Worm (Caenorhabditis elegans) whole organism, L2 larva: Measurements from ENCODE around the gene zyg-1.
"Not testable (repeated sequence)": the region's sequence is repeated elsewhere in the genome, so short reads cannot be mapped to it uniquely, and the experiment has no call there.

Experiments used
- C34F6.9 ChIP-seq: fragments of 150-350 bp; optimal IDR thresholded peaks from 2 replicates; lab custom pipeline; 2014; ENCODE audit warnings: missing biosample characterization, missing genetic modification characterization
- R02D3.7 ChIP-seq: fragments of 150-350 bp; optimal IDR thresholded peaks from 2 replicates; lab custom pipeline; 2014; ENCODE audit warnings: missing biosample characterization, missing genetic modification characterization
- ZK546.5 ChIP-seq: sonication (generic microtip); optimal IDR thresholded peaks from 2 replicates; lab custom pipeline; 2017; ENCODE audit warnings: missing biosample characterization, missing genetic modification characterization
- alr-1 ChIP-seq: fragments of 150-350 bp; optimal IDR thresholded peaks from 2 replicates; lab custom pipeline; 2014; ENCODE audit warnings: missing biosample characterization, missing genetic modification characterization
- aly-2 ChIP-seq: fragments of 150-350 bp; optimal IDR thresholded peaks from 2 replicates; lab custom pipeline; 2014; ENCODE audit warnings: missing biosample characterization, missing genetic modification characterization
- ceh-82 ChIP-seq: fragments of 150-350 bp; optimal IDR thresholded peaks from 2 replicates; lab custom pipeline; 2014; ENCODE audit warnings: missing biosample characterization, missing genetic modification characterization
- egl-27 ChIP-seq: sonication (generic microtip); optimal IDR thresholded peaks from 3 replicates; lab custom pipeline; 2017; ENCODE audit warnings: missing biosample characterization, missing genetic modification reagents, missing genetic modification characterization
- fos-1 ChIP-seq: fragments of 150-350 bp; optimal IDR thresholded peaks from 2 replicates; lab custom pipeline; 2014; ENCODE audit warnings: missing biosample characterization, missing genetic modification characterization
- gmeb-1 ChIP-seq: fragments of 150-350 bp; optimal IDR thresholded peaks from 2 replicates; lab custom pipeline; 2014; ENCODE audit warnings: missing biosample characterization, missing genetic modification characterization
- lin-13 ChIP-seq: fragments of 150-350 bp; optimal IDR thresholded peaks from 2 replicates; lab custom pipeline; 2014; ENCODE audit warnings: missing biosample characterization, missing genetic modification reagents, missing genetic modification characterization
- lsy-2 ChIP-seq, 2 experiments: fragments of 150-350 bp in 1 of 2; sonication (generic microtip) in 1 of 2; optimal IDR thresholded peaks; 2 replicates each; lab custom pipeline; 2014 to 2017; ENCODE audit warnings: missing biosample characterization in 2 of 2, missing genetic modification characterization in 2 of 2
- mab-5 ChIP-seq: fragments of 150-350 bp; optimal IDR thresholded peaks from 2 replicates; lab custom pipeline; 2014; ENCODE audit warnings: missing biosample characterization, missing genetic modification characterization
- mbf-1 ChIP-seq: sonication (generic microtip); optimal IDR thresholded peaks from 2 replicates; lab custom pipeline; 2017; ENCODE audit warnings: missing biosample characterization, missing genetic modification characterization
- nhr-10 ChIP-seq: sonication (generic microtip); optimal IDR thresholded peaks from 2 replicates; lab custom pipeline; 2017; ENCODE audit warnings: missing biosample characterization, missing genetic modification characterization
- nhr-11 ChIP-seq: fragments of 150-350 bp; optimal IDR thresholded peaks from 2 replicates; lab custom pipeline; 2014; ENCODE audit warnings: missing biosample characterization, missing genetic modification characterization
- nhr-12 ChIP-seq: fragments of 150-350 bp; optimal IDR thresholded peaks from 2 replicates; lab custom pipeline; 2014; ENCODE audit warnings: missing biosample characterization, missing genetic modification characterization
- nhr-129 ChIP-seq: fragments of 150-350 bp; optimal IDR thresholded peaks from 2 replicates; lab custom pipeline; 2014; ENCODE audit warnings: missing biosample characterization, missing genetic modification characterization
- nhr-21 ChIP-seq: fragments of 150-350 bp; optimal IDR thresholded peaks from 2 replicates; lab custom pipeline; 2014; ENCODE audit warnings: missing biosample characterization, missing genetic modification characterization
- nhr-23 ChIP-seq: fragments of 150-350 bp; optimal IDR thresholded peaks from 2 replicates; lab custom pipeline; 2014; ENCODE audit warnings: missing biosample characterization, missing genetic modification reagents, missing genetic modification characterization
- nhr-237 ChIP-seq: fragments of 150-350 bp; optimal IDR thresholded peaks from 2 replicates; lab custom pipeline; 2014; ENCODE audit warnings: missing biosample characterization, missing genetic modification characterization
- nhr-25 ChIP-seq: fragments of 150-350 bp; sonication (generic microtip); optimal IDR thresholded peaks from 3 replicates; lab custom pipeline; 2014; ENCODE audit warnings: missing biosample characterization, missing genetic modification characterization
- nhr-77 ChIP-seq: fragments of 150-350 bp; optimal IDR thresholded peaks from 2 replicates; lab custom pipeline; 2014; ENCODE audit warnings: missing biosample characterization, missing genetic modification characterization
- sem-4 ChIP-seq: fragments of 150-350 bp; optimal IDR thresholded peaks from 2 replicates; lab custom pipeline; 2014; ENCODE audit warnings: missing biosample characterization, missing genetic modification reagents, missing genetic modification characterization
- skn-1 ChIP-seq: sonication (generic microtip); optimal IDR thresholded peaks from 2 replicates; lab custom pipeline; 2017; ENCODE audit warnings: missing biosample characterization, missing genetic modification characterization
- sma-9 ChIP-seq, 2 experiments: fragments of 150-350 bp in 1 of 2; sonication (generic microtip) in 1 of 2; optimal IDR thresholded peaks; 2 replicates each; lab custom pipeline; 2014 to 2016; ENCODE audit warnings: missing genetic modification characterization in 2 of 2, mild to moderate bottlenecking in 1 of 2, missing biosample characterization in 1 of 2, missing compliant biosample characterization in 1 of 2, missing genetic modification reagents in 1 of 2, moderate library complexity in 1 of 2
- snpc-4 ChIP-seq: fragments of 150-350 bp; optimal IDR thresholded peaks from 2 replicates; lab custom pipeline; 2014; ENCODE audit warnings: missing biosample characterization, missing genetic modification characterization
- ztf-1 ChIP-seq: fragments of 200-800 bp; sonication (Bioruptor generic); conservative IDR thresholded peaks from 2 replicates; pipeline ENCODE4 v1.3.6; 2022; ENCODE audit warnings: missing genetic modification characterization, missing compliant biosample characterization
- ztf-11 ChIP-seq: sonication (generic microtip); optimal IDR thresholded peaks from 2 replicates; lab custom pipeline; 2017; ENCODE audit warnings: missing biosample characterization, missing genetic modification characterization
- ztf-4 ChIP-seq: fragments of 150-350 bp; optimal IDR thresholded peaks from 2 replicates; lab custom pipeline; 2014; ENCODE audit warnings: missing biosample characterization, missing genetic modification characterization

zyg-1 gene

ce11 chrII:5630851-5631401 lies 18.6 kb upstream of the zyg-1 start, which contains the start of the genes F59E12.6 and npl-4.1:
F59E12.6 (minus strand) TSS chrII:5630951.
npl-4.1 (plus strand) TSS chrII:5631351.
- TF ChIP-seq alr-1, nhr-12, R02D3.7 (tag; lab: Kevin White, UChicago): not testable (repeated sequence)

- no peak for TF ChIP-seq alr-1 (tag; lab: Kevin White, UChicago)
- TF ChIP-seq C34F6.9 (tag; lab: Kevin White, UChicago) = peak; percentile 60
- no peak for TF ChIP-seq nhr-10 (tag; lab: Kevin White, UChicago)
- TF ChIP-seq gmeb-1 (tag; lab: Kevin White, UChicago) = peak; percentile 13
- no peak for TF ChIP-seq ZK546.5 (tag; lab: Kevin White, UChicago)
- TF ChIP-seq, all 48 proteins: peak for 2
Measured at ce11 chrII:5633453-5633852, 16.1 kb upstream of the zyg-1 start.

ce11 chrII:5636826-5637225 lies 12.7 kb upstream of the zyg-1 start, which contains the start of gene F59E12.8:
F59E12.8 (minus strand) TSS chrII:5636926.
- TF ChIP-seq mbf-1 (tag; lab: Kevin White, UChicago) (no peak), nhr-12 (tag; lab: Kevin White, UChicago) (no peak), egl-27 (tag; lab: Kevin White, UChicago) (no peak), lin-13 (no peak), sem-4 (tag; lab: Kevin White, UChicago) (no peak), mab-5 (no peak), lsy-2 (tag; optimal IDR thresholded peaks at IDR 0.05; lab: Kevin White, UChicago) (no peak), ztf-1 (GFP tag; lab: Robert Waterston, UW) (no peak), nhr-10 (tag; lab: Kevin White, UChicago) (no peak), sma-9 (GFP tag; optimal IDR thresholded peaks at IDR 0.05; lab: Kevin White, UChicago) (no peak), sma-9 (tag; optimal IDR thresholded peaks at IDR 0.05; lab: Kevin White, UChicago) (no peak), nhr-237 (no peak), nhr-77 (tag; lab: Kevin White, UChicago) (no peak), nhr-129 (no peak), ceh-82 (tag; lab: Kevin White, UChicago) (no peak), gmeb-1 (tag; lab: Kevin White, UChicago) (no peak)

ce11 chrII:5638059-5638458 lies 11.5 kb upstream of the zyg-1 start, which contains the start of gene F59E12.3:
F59E12.3 (plus strand) TSS chrII:5638359.
- TF ChIP-seq nhr-23 (tag; lab: Kevin White, UChicago) (no peak), nhr-129 (no peak), alr-1 (tag; lab: Kevin White, UChicago) (no peak), egl-27 (tag; lab: Kevin White, UChicago) (no peak), sem-4 (tag; lab: Kevin White, UChicago) (no peak), aly-2 (tag; lab: Kevin White, UChicago) (no peak), R02D3.7 (tag; lab: Kevin White, UChicago) (no peak), ztf-11 (no peak), snpc-4 (tag; lab: Kevin White, UChicago) (no peak), ZK546.5 (tag; lab: Kevin White, UChicago) (no peak), nhr-10 (tag; lab: Kevin White, UChicago) (no peak), mab-5 (no peak), fos-1 (tag; lab: Kevin White, UChicago) (no peak), nhr-25 (tag; lab: Kevin White, UChicago) (no peak), skn-1 (tag; lab: Kevin White, UChicago) (no peak)

- no peak for TF ChIP-seq nhr-11 (tag; lab: Kevin White, UChicago)
- TF ChIP-seq gmeb-1 (tag; lab: Kevin White, UChicago) = no peak
- TF ChIP-seq ztf-1 (GFP tag; lab: Robert Waterston, UW) = no peak
- no peak for TF ChIP-seq ztf-4 (tag; lab: Kevin White, UChicago)
- TF ChIP-seq nhr-21 (tag; lab: Kevin White, UChicago) = no peak
- TF ChIP-seq ztf-11 = no peak
- no peak for TF ChIP-seq nhr-77 (tag; lab: Kevin White, UChicago)
- TF ChIP-seq alr-1 (tag; lab: Kevin White, UChicago) = no peak
Measured at ce11 chrII:5640362-5641079, 9.0 kb upstream of the zyg-1 start.
